Worm (Caenorhabditis elegans) whole organism, midembryonic: ENCODE data around the gene ddn-1.

ENCODE experiments used
- cog-1 ChIP-seq: sonication (generic microtip); optimal IDR thresholded peaks from 2 replicates; lab custom pipeline; 2016; ENCODE audit warnings: missing genetic modification characterization, missing compliant biosample characterization
- flt-1 ChIP-seq: fragments of 200-800 bp; sonication (Bioruptor generic); IDR thresholded peaks from 2 replicates; pipeline ENCODE4 v1.3.6; 2022; ENCODE audit warnings: missing genetic modification characterization, missing compliant biosample characterization
- ref-1 ChIP-seq: fragments of 200-800 bp; sonication (Bioruptor generic); conservative IDR thresholded peaks from 2 replicates; pipeline ENCODE4 v1.3.6; 2022; ENCODE audit warnings: missing genetic modification reagents, missing genetic modification characterization, missing compliant biosample characterization

DNA sequence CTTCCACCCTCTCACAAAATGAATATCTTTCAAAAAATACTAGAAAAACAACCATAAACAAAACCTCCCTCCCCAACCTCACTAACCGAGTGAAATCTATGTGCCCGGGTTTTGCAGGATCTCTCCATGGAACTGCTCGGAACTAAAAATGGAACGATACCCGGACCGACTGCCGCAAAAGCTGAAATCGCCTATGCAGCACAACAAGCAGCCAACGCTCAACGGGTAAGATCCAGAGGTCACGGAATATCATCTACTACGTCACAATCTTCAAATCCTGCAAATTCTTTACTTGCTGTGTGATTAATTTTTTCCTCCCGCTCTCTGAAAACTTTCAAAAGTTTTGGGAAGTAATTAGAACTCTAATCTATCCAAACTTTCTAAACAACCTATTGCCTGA, 29.0 kb upstream of the ddn-1 start:
- TF ChIP-seq ref-1 (GFP tag; lab: Robert Waterston, UW) (no peak), cog-1 (tag; lab: Kevin White, UChicago) (no peak), flt-1 (GFP tag; lab: Robert Waterston, UW) (no peak)
